Worm (Caenorhabditis elegans) whole organism, early embryonic: Measurements from ENCODE around the gene F36H9.5.

Experiments used
- B0310.2 ChIP-seq: sonication (generic microtip); optimal IDR thresholded peaks from 2 replicates; lab custom pipeline; 2016; ENCODE audit warnings: mild to moderate bottlenecking, missing genetic modification characterization, missing compliant biosample characterization
- F13C5.2 ChIP-seq: sonication (generic microtip); optimal IDR thresholded peaks from 2 replicates; lab custom pipeline; 2017; ENCODE audit warnings: mild to moderate bottlenecking, missing genetic modification characterization, inconsistent platforms, missing compliant biosample characterization
- aly-1 ChIP-seq: sonication (generic microtip); optimal IDR thresholded peaks from 2 replicates; lab custom pipeline; 2016; ENCODE audit warnings: missing genetic modification characterization, missing compliant biosample characterization
- ama-1 ChIP-seq: fragments of 150-350 bp; optimal IDR thresholded peaks from 2 replicates; lab custom pipeline; 2014
- ceh-13 ChIP-seq: fragments of 200-800 bp; sonication (Bioruptor generic); optimal IDR thresholded peaks from 2 replicates; lab custom pipeline; 2018; ENCODE audit warnings: mild to moderate bottlenecking, missing genetic modification characterization, missing compliant biosample characterization
- ceh-36 ChIP-seq: sonication (generic microtip); optimal IDR thresholded peaks from 2 replicates; lab custom pipeline; 2016; ENCODE audit warnings: missing genetic modification characterization, inconsistent platforms, missing compliant biosample characterization
- ets-7 ChIP-seq: sonication (generic microtip); optimal IDR thresholded peaks from 2 replicates; lab custom pipeline; 2016; ENCODE audit warnings: missing genotype, missing genetic modification characterization, missing compliant biosample characterization
- flt-1 ChIP-seq: fragments of 200-800 bp; sonication (Bioruptor generic); IDR thresholded peaks from 2 replicates; pipeline ENCODE4 v1.3.6; 2022; ENCODE audit warnings: missing genetic modification characterization, missing compliant biosample characterization
- hmbx-1 ChIP-seq: sonication (generic microtip); optimal IDR thresholded peaks from 2 replicates; lab custom pipeline; 2016; ENCODE audit warnings: mild to moderate bottlenecking, missing genetic modification characterization, missing compliant biosample characterization
- hmg-4 ChIP-seq: fragments of 200-800 bp; sonication (Bioruptor generic); optimal IDR thresholded peaks from 2 replicates; lab custom pipeline; 2018; ENCODE audit warnings: mild to moderate bottlenecking, missing genetic modification characterization, missing compliant biosample characterization
- hnd-1 ChIP-seq: sonication (generic microtip); optimal IDR thresholded peaks from 2 replicates; lab custom pipeline; 2016; ENCODE audit warnings: missing genetic modification characterization, missing compliant biosample characterization
- pes-1 ChIP-seq: fragments of 200-800 bp; sonication (Bioruptor generic); IDR thresholded peaks from 2 replicates; pipeline ENCODE4 v1.3.6; 2022; ENCODE audit warnings: missing genetic modification reagents, missing genetic modification characterization, missing compliant biosample characterization
- scrt-1 ChIP-seq: fragments of 200-800 bp; sonication (Bioruptor generic); IDR thresholded peaks from 2 replicates; pipeline ENCODE4 v1.3.6; 2022; ENCODE audit warnings: missing genetic modification characterization, missing compliant biosample characterization
- sea-1 ChIP-seq: fragments of 200-800 bp; sonication (Bioruptor generic); conservative IDR thresholded peaks from 2 replicates; pipeline ENCODE4 v1.3.6; 2022; ENCODE audit warnings: missing genetic modification characterization, missing compliant biosample characterization
- tbx-11 ChIP-seq: fragments of 200-800 bp; sonication (Bioruptor generic); IDR thresholded peaks from 2 replicates; pipeline ENCODE4 v1.3.6; 2022; ENCODE audit warnings: missing genetic modification characterization, missing compliant biosample characterization
- tbx-37 ChIP-seq: fragments of 200-800 bp; sonication (Bioruptor generic); conservative IDR thresholded peaks from 2 replicates; pipeline ENCODE4 v1.3.6; 2022; ENCODE audit warnings: missing genetic modification reagents, missing genetic modification characterization, missing compliant biosample characterization
- tra-4 ChIP-seq: sonication (generic microtip); optimal IDR thresholded peaks from 2 replicates; lab custom pipeline; 2017; ENCODE audit warnings: missing genetic modification characterization, missing compliant biosample characterization

F36H9.5 gene

DNA sequence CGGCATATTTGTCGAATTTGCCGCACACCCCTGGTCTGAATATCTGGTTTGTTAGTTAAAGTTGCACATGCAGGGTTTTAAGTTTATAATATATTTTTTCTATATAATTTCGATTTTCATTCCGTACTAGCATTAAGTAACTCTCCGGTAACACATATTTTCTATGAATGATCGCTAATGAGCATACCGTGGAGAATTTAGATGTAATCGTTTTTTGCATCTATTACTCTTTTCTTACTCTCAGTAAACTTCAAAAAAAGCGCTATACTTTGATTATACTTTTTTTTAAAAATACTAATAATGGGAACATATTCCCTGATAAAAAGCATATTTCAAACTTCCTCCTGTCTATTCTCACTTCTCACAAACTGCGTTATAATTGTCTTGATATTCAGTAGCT lies 47.3 kb downstream of the F36H9.5 start, which contains the start of gene str-160:
Gene str-160 (plus strand): TSS at position 301 of the 400 bp plus-strand sequence.
- TF ChIP-seq tbx-37 (GFP tag; lab: Robert Waterston, UW) (no peak), F13C5.2 (tag; lab: Kevin White, UChicago) (no peak), ets-7 (tag; lab: Kevin White, UChicago) (no peak), tbx-11 (GFP tag; lab: Robert Waterston, UW) (no peak), hnd-1 (tag; lab: Kevin White, UChicago) (no peak), ceh-13 (GFP tag; lab: Kevin White, UChicago) (no peak), pes-1 (no peak), sea-1 (GFP tag; lab: Robert Waterston, UW) (no peak)

DNA sequence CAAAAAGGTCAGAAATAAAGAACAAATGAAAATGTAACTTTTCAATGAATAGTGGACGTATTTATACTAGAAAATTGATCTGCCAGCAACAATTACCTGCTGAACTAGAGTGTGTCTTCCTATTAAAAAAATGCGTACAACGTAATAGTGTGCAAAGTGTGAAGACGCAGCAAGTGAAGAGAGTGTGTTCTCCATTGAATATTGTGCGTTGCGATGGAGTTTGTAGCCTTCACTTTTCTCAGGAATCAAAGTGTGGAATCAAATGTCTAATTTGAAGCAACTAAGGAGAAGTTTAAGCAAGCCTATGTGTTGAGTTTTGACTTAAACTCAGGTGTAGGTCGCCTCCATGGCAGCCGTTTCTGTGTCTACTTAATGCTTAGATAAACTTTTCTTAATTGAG lies 49.9 kb downstream of the F36H9.5 start, which contains the start of gene gst-21:
Gene gst-21 (minus strand): TSS at position 101 of the 400 bp plus-strand sequence.
- no peak for TF ChIP-seq B0310.2
- no peak for TF ChIP-seq flt-1 (GFP tag; lab: Robert Waterston, UW)
- TF ChIP-seq ama-1 (lab: Kevin White, UChicago): no peak
- no peak for TF ChIP-seq pes-1
- no peak for TF ChIP-seq tra-4 (tag; lab: Kevin White, UChicago)
- no peak for TF ChIP-seq hmg-4 (GFP tag; lab: Kevin White, UChicago)
- no peak for TF ChIP-seq F13C5.2 (tag; lab: Kevin White, UChicago)
- no peak for TF ChIP-seq ceh-36
- no peak for TF ChIP-seq tbx-11 (GFP tag; lab: Robert Waterston, UW)
- no peak for TF ChIP-seq ceh-13 (GFP tag; lab: Kevin White, UChicago)
- no peak for TF ChIP-seq aly-1 (tag; lab: Kevin White, UChicago)
- no peak for TF ChIP-seq tbx-37 (GFP tag; lab: Robert Waterston, UW)
- no peak for TF ChIP-seq hnd-1 (tag; lab: Kevin White, UChicago)
- TF ChIP-seq ets-7 (tag; lab: Kevin White, UChicago): no peak
- no peak for TF ChIP-seq scrt-1 (GFP tag; lab: Robert Waterston, UW)
- no peak for TF ChIP-seq sea-1 (GFP tag; lab: Robert Waterston, UW)
- no peak for TF ChIP-seq hmbx-1 (tag; lab: Kevin White, UChicago)
